Fruit fly (Drosophila melanogaster) whole organism, embryonic: Measurements from ENCODE around the gene CG3097.

Experiments
- ATbp ChIP-seq: fragments of 200-800 bp; sonication (Bioruptor generic); optimal IDR thresholded peaks from 2 replicates; lab custom pipeline; 2017; ENCODE audit warnings: missing biosample characterization, mild to moderate bottlenecking, missing genetic modification characterization, missing genetic modification reagents
- Atf3 ChIP-seq: fragments of 200-800 bp; sonication (Bioruptor generic); optimal IDR thresholded peaks from 3 replicates; lab custom pipeline; 2016; ENCODE audit warnings: missing biosample characterization, missing genetic modification characterization
- Blimp-1 ChIP-seq: fragments of 200-800 bp; sonication (Bioruptor generic); optimal IDR thresholded peaks from 3 replicates; lab custom pipeline; 2018; ENCODE audit warnings: missing biosample characterization, missing genetic modification characterization, mild to moderate bottlenecking, moderate library complexity, missing genetic modification reagents
- CG1024 ChIP-seq: fragments of 200-800 bp; sonication (Bioruptor generic); IDR thresholded peaks from 2 replicates; pipeline ENCODE4 v1.3.6; 2022; ENCODE audit warnings: missing biosample characterization, missing genetic modification characterization
- CG10959 ChIP-seq: fragments of 200-800 bp; sonication (Bioruptor generic); IDR thresholded peaks from 2 replicates; pipeline ENCODE4 v1.3.6; 2022; ENCODE audit warnings: missing biosample characterization, missing genetic modification characterization
- CG12219 ChIP-seq: fragments of 200-800 bp; sonication (Bioruptor generic); optimal IDR thresholded peaks from 3 replicates; lab custom pipeline; 2018; ENCODE audit warnings: missing biosample characterization, mild to moderate bottlenecking, missing genetic modification characterization
- CG12769 ChIP-seq: fragments of 200-800 bp; sonication (Bioruptor generic); optimal IDR thresholded peaks from 2 replicates; lab custom pipeline; 2019; ENCODE audit warnings: missing biosample characterization, mild to moderate bottlenecking, missing genetic modification characterization, moderate library complexity
- CG13287 ChIP-seq: fragments of 200-800 bp; sonication (Bioruptor generic); IDR thresholded peaks from 2 replicates; pipeline ENCODE4 v1.3.6; 2022; ENCODE audit warnings: missing biosample characterization, missing genetic modification characterization; ENCODE audit not compliant: partially characterized antibody
- CG15601 ChIP-seq: fragments of 200-800 bp; sonication (Bioruptor generic); optimal IDR thresholded peaks from 3 replicates; lab custom pipeline; 2019; ENCODE audit warnings: missing biosample characterization, mild to moderate bottlenecking, missing genetic modification characterization, moderate library complexity
- CG18619 ChIP-seq: fragments of 200-800 bp; sonication (Bioruptor generic); optimal IDR thresholded peaks from 3 replicates; lab custom pipeline; 2017; ENCODE audit warnings: missing biosample characterization, mild to moderate bottlenecking, missing genetic modification characterization
- CG2712 ChIP-seq: fragments of 200-800 bp; optimal IDR thresholded peaks from 3 replicates; lab custom pipeline; 2019; ENCODE audit warnings: missing biosample characterization, mild to moderate bottlenecking, missing genetic modification characterization, moderate library complexity
- CG2875 ChIP-seq: fragments of 200-800 bp; sonication (Bioruptor generic); optimal IDR thresholded peaks from 2 replicates; lab custom pipeline; 2017; ENCODE audit warnings: missing biosample characterization, mild to moderate bottlenecking, missing genetic modification characterization, missing genetic modification reagents
- CG30403 ChIP-seq: fragments of 200-800 bp; sonication (Bioruptor generic); optimal IDR thresholded peaks from 3 replicates; lab custom pipeline; 2016; ENCODE audit warnings: missing biosample characterization, missing genetic modification characterization
- CG31388 ChIP-seq: fragments of 200-800 bp; sonication (Bioruptor generic); optimal IDR thresholded peaks from 2 replicates; lab custom pipeline; 2016; ENCODE audit warnings: missing biosample characterization, missing genetic modification characterization
- CG31441 ChIP-seq: fragments of 200-800 bp; sonication (Bioruptor generic); IDR thresholded peaks from 2 replicates; pipeline ENCODE4 v1.3.6; 2022; ENCODE audit warnings: missing biosample characterization, missing genetic modification characterization
- CG34376 ChIP-seq: fragments of 200-800 bp; sonication (Bioruptor generic); optimal IDR thresholded peaks from 2 replicates; lab custom pipeline; 2018; ENCODE audit warnings: missing biosample characterization, mild to moderate bottlenecking, missing genetic modification characterization
- CG5245 ChIP-seq: fragments of 200-800 bp; sonication (Bioruptor generic); optimal IDR thresholded peaks from 3 replicates; lab custom pipeline; 2016; ENCODE audit warnings: missing biosample characterization, missing genetic modification characterization
- CG5953 ChIP-seq: fragments of 200-800 bp; sonication (Bioruptor generic); IDR thresholded peaks from 2 replicates; pipeline ENCODE4 v1.3.6; 2022; ENCODE audit warnings: missing biosample characterization, missing genetic modification characterization
- CG8290 ChIP-seq, 3 experiments: fragments of 200-800 bp; sonication (Bioruptor generic); optimal IDR thresholded peaks; 2 replicates each; lab custom pipeline; 2016 to 2019; ENCODE audit warnings: missing biosample characterization in 3 of 3, missing genetic modification characterization in 3 of 3, mild to moderate bottlenecking in 2 of 3, moderate library complexity in 1 of 3
- Dad ChIP-seq: fragments of 200-800 bp; sonication (Bioruptor generic); optimal IDR thresholded peaks from 3 replicates; lab custom pipeline; 2016; ENCODE audit warnings: missing biosample characterization, missing genetic modification characterization
- Dip3 ChIP-seq: fragments of 200-800 bp; sonication (Bioruptor generic); optimal IDR thresholded peaks from 3 replicates; lab custom pipeline; 2016; ENCODE audit warnings: missing biosample characterization, missing genetic modification characterization
- Dll ChIP-seq: fragments of 200-800 bp; sonication (Bioruptor generic); IDR thresholded peaks from 4 replicates; pipeline ENCODE4 v1.3.6; 2022; ENCODE audit warnings: missing biosample characterization, missing genetic modification characterization; ENCODE audit not compliant: partially characterized antibody
- Ets97D ChIP-seq: fragments of 200-800 bp; sonication (Bioruptor generic); optimal IDR thresholded peaks from 3 replicates; lab custom pipeline; 2016; ENCODE audit warnings: missing biosample characterization, missing genetic modification characterization
- HLH4C ChIP-seq: fragments of 200-800 bp; sonication (Bioruptor generic); IDR thresholded peaks from 3 replicates; pipeline ENCODE4 v1.3.6; 2022; ENCODE audit warnings: missing biosample characterization, missing genetic modification characterization; ENCODE audit not compliant: partially characterized antibody
- Hr39 ChIP-seq: fragments of >200 bp; optimal IDR thresholded peaks from 2 replicates; lab custom pipeline; 2017
- Jarid2 ChIP-seq: fragments of 200-800 bp; sonication (Bioruptor generic); optimal IDR thresholded peaks from 3 replicates; lab custom pipeline; 2017; ENCODE audit warnings: mild to moderate bottlenecking, missing biosample characterization, missing genetic modification reagents, missing genetic modification characterization
- Mes4 ChIP-seq: fragments of 200-800 bp; sonication (Bioruptor generic); optimal IDR thresholded peaks from 2 replicates; lab custom pipeline; 2016; ENCODE audit warnings: missing biosample characterization, missing genetic modification characterization
- Nf-YA ChIP-seq: fragments of 200-800 bp; sonication (Bioruptor generic); IDR thresholded peaks from 2 replicates; pipeline ENCODE4 v1.3.6; 2022; ENCODE audit warnings: missing biosample characterization, missing genetic modification characterization
- Rfx ChIP-seq: fragments of 200-800 bp; sonication (Bioruptor generic); IDR thresholded peaks from 2 replicates; pipeline ENCODE4 v1.3.6; 2022; ENCODE audit warnings: missing biosample characterization, missing genetic modification characterization
- Rx ChIP-seq: fragments of 200-800 bp; sonication (Bioruptor generic); IDR thresholded peaks from 2 replicates; pipeline ENCODE4 v1.3.6; 2022; ENCODE audit warnings: missing biosample characterization, missing genetic modification characterization
- Usf ChIP-seq: fragments of 200-800 bp; sonication (Bioruptor generic); optimal IDR thresholded peaks from 2 replicates; lab custom pipeline; 2017; ENCODE audit warnings: missing genotype, missing biosample characterization, missing genetic modification characterization
- az2 ChIP-seq: fragments of 200-800 bp; sonication (Bioruptor generic); optimal IDR thresholded peaks from 3 replicates; lab custom pipeline; 2016; ENCODE audit warnings: missing biosample characterization, missing genetic modification characterization
- cad ChIP-seq: fragments of >200 bp; optimal IDR thresholded peaks from 2 replicates; lab custom pipeline; 2017; ENCODE audit warnings: missing biosample characterization, missing genetic modification characterization
- cas ChIP-seq: fragments of 200-800 bp; sonication (Bioruptor generic); IDR thresholded peaks from 2 replicates; pipeline ENCODE4 v1.3.6; 2022; ENCODE audit warnings: missing biosample characterization, missing genetic modification characterization
- caup ChIP-seq: fragments of 200-800 bp; sonication (Bioruptor generic); optimal IDR thresholded peaks from 3 replicates; lab custom pipeline; 2017; ENCODE audit warnings: missing biosample characterization, mild to moderate bottlenecking, missing genetic modification characterization, moderate library complexity; ENCODE audit not compliant: severe bottlenecking
- chinmo ChIP-seq: fragments of 200-800 bp; sonication (Bioruptor generic); IDR thresholded peaks from 4 replicates; pipeline ENCODE4 v1.3.6; 2022; ENCODE audit warnings: missing biosample characterization, missing genetic modification characterization; ENCODE audit not compliant: partially characterized antibody
- crol ChIP-seq: fragments of 200-800 bp; sonication (Bioruptor generic); IDR thresholded peaks from 2 replicates; pipeline ENCODE4 v1.3.6; 2022; ENCODE audit warnings: missing biosample characterization, missing genetic modification characterization
- fu2 ChIP-seq: fragments of 200-800 bp; sonication (Bioruptor generic); optimal IDR thresholded peaks from 2 replicates; lab custom pipeline; 2016; ENCODE audit warnings: missing biosample characterization, missing genetic modification characterization
- her ChIP-seq: fragments of 200-800 bp; sonication (Bioruptor generic); optimal IDR thresholded peaks from 2 replicates; lab custom pipeline; 2016; ENCODE audit warnings: missing biosample characterization, missing genetic modification characterization
- klu ChIP-seq: fragments of 200-800 bp; sonication (Bioruptor generic); IDR thresholded peaks from 2 replicates; pipeline ENCODE4 v1.3.6; 2022; ENCODE audit warnings: missing biosample characterization, missing genetic modification characterization
- luna ChIP-seq: fragments of 200-800 bp; sonication (Bioruptor generic); optimal IDR thresholded peaks from 2 replicates; lab custom pipeline; 2016; ENCODE audit warnings: missing biosample characterization, missing genetic modification characterization
- nom ChIP-seq: fragments of 200-800 bp; sonication (Bioruptor generic); optimal IDR thresholded peaks from 2 replicates; lab custom pipeline; 2017; ENCODE audit warnings: missing biosample characterization, missing genetic modification characterization, mild to moderate bottlenecking, moderate library complexity, missing genetic modification reagents
- pb ChIP-seq: fragments of 200-800 bp; sonication (Bioruptor generic); optimal IDR thresholded peaks from 3 replicates; lab custom pipeline; 2016; ENCODE audit warnings: missing biosample characterization, missing genetic modification characterization
- ro ChIP-seq: fragments of 200-800 bp; sonication (Bioruptor generic); IDR thresholded peaks from 2 replicates; pipeline ENCODE4 v1.3.6; 2022; ENCODE audit warnings: missing biosample characterization, missing genetic modification characterization
- schlank ChIP-seq: fragments of 200-800 bp; sonication (Bioruptor generic); optimal IDR thresholded peaks from 2 replicates; lab custom pipeline; 2018; ENCODE audit warnings: missing biosample characterization, mild to moderate bottlenecking, missing genetic modification characterization
- shn ChIP-seq: fragments of 200-800 bp; sonication (Bioruptor generic); optimal IDR thresholded peaks from 3 replicates; lab custom pipeline; 2016; ENCODE audit warnings: missing biosample characterization, missing genetic modification characterization
- slbo ChIP-seq: fragments of 200-800 bp; sonication (Bioruptor generic); IDR thresholded peaks from 2 replicates; pipeline ENCODE4 v1.3.6; 2022; ENCODE audit warnings: missing biosample characterization, missing genetic modification characterization
- slp2 ChIP-seq: fragments of 200-800 bp; sonication (Bioruptor generic); optimal IDR thresholded peaks from 2 replicates; lab custom pipeline; 2016; ENCODE audit warnings: missing biosample characterization, missing genetic modification characterization
- trh ChIP-seq: fragments of 200-800 bp; sonication (Bioruptor generic); optimal IDR thresholded peaks from 2 replicates; lab custom pipeline; 2016; ENCODE audit warnings: missing biosample characterization, missing genetic modification characterization
- tup ChIP-seq: fragments of 200-800 bp; sonication (Bioruptor generic); optimal IDR thresholded peaks from 2 replicates; lab custom pipeline; 2016; ENCODE audit warnings: missing biosample characterization, mild to moderate bottlenecking, missing genetic modification characterization, moderate library complexity
- unpg ChIP-seq: fragments of 200-800 bp; sonication (Bioruptor generic); optimal IDR thresholded peaks from 3 replicates; lab custom pipeline; 2018; ENCODE audit warnings: missing biosample characterization, mild to moderate bottlenecking, missing genetic modification characterization, moderate library complexity
- zfh2 ChIP-seq: fragments of 200-800 bp; sonication (Bioruptor generic); optimal IDR thresholded peaks from 2 replicates; lab custom pipeline; 2016; ENCODE audit warnings: missing biosample characterization, missing genetic modification characterization

CG3097 gene

dm6 chrX:5724744-5725185 is 45.8 kb downstream of the CG3097 start (continued):
- peak; percentile 45; the same call in 1 of the 2 replicates for TF ChIP-seq Rfx (GFP tag; lab: Robert Waterston, UW)
- TF ChIP-seq Dll = no peak
- peak; percentile 39 for TF ChIP-seq CG2712 (tag; lab: Kevin White, UChicago)
- peak; percentile 67 for TF ChIP-seq Rx
- TF ChIP-seq shn (GFP tag; lab: Kevin White, UChicago) = peak; percentile 18
- peak; percentile 67 for TF ChIP-seq CG31441 (GFP tag; lab: Robert Waterston, UW)
- TF ChIP-seq CG2875 = peak; percentile 72
- TF ChIP-seq ATbp = peak; percentile 85
- no peak for TF ChIP-seq CG31388
- TF ChIP-seq CG15601 (tag; lab: Kevin White, UChicago) = peak; percentile 27
- TF ChIP-seq slp2 (GFP tag; lab: Kevin White, UChicago) = peak; percentile 8
- TF ChIP-seq klu (GFP tag; lab: Robert Waterston, UW) = no peak
- no peak for TF ChIP-seq ro
- no peak for TF ChIP-seq luna (GFP tag; lab: Kevin White, UChicago)
- peak; percentile 32 for TF ChIP-seq CG30403 (GFP tag; lab: Kevin White, UChicago)
- TF ChIP-seq CG12769 (tag; lab: Kevin White, UChicago) = peak; percentile 43
- peak; percentile 1 for TF ChIP-seq caup (GFP tag; lab: Kevin White, UChicago)
- peak; percentile 21 for TF ChIP-seq pb (GFP tag; lab: Kevin White, UChicago)
- peak; percentile 56 for TF ChIP-seq unpg
- TF ChIP-seq CG18619 (GFP tag; lab: Kevin White, UChicago) = peak; percentile 31
- TF ChIP-seq Atf3 (GFP tag; lab: Kevin White, UChicago) = no peak
- peak; percentile 46 for TF ChIP-seq CG1024
- no peak for TF ChIP-seq her
- peak; percentile 35 for TF ChIP-seq CG5245 (GFP tag; lab: Kevin White, UChicago)
- TF ChIP-seq Mes4 (GFP tag; lab: Kevin White, UChicago) = peak; percentile 23
- TF ChIP-seq Dip3 (GFP tag; lab: Kevin White, UChicago) = no peak
- TF ChIP-seq CG5953 (GFP tag; lab: Robert Waterston, UW) = peak; percentile 72; the same call in 1 of the 2 replicates
- 0 out of 2 replicates have a peak, but pooled peaks have one; percentile 39 for TF ChIP-seq CG10959 (GFP tag; lab: Robert Waterston, UW)
- TF ChIP-seq trh (GFP tag; lab: Kevin White, UChicago) = no peak
- no peak for TF ChIP-seq cas (GFP tag; lab: Robert Waterston, UW)
- TF ChIP-seq fu2 (GFP tag; lab: Kevin White, UChicago) = no peak
- no peak for TF ChIP-seq CG34376 (GFP tag; lab: Kevin White, UChicago)
- no peak for TF ChIP-seq Usf
- no peak for TF ChIP-seq tup (GFP tag; lab: Kevin White, UChicago)
- TF ChIP-seq Nf-YA = peak; percentile 51; the same call in 1 of the 2 replicates

- TF ChIP-seq Hr39 (lab: Kevin White, UChicago) (no peak), CG13287 (no peak), Blimp-1 (GFP tag; lab: Kevin White, UChicago) (peak; percentile 2), cad (GFP tag; lab: Kevin White, UChicago) (no peak), Dad (GFP tag; lab: Kevin White, UChicago) (no peak), slbo (no peak), chinmo (GFP tag; lab: Robert Waterston, UW) (0 out of 4 replicates have a peak, but pooled peaks have one; percentile 18), CG12219 (no peak), crol (peak; percentile 67), nom (GFP tag; lab: Kevin White, UChicago) (peak; percentile 66), schlank (tag; lab: Kevin White, UChicago) (no peak), zfh2 (GFP tag; lab: Kevin White, UChicago) (no peak), Jarid2 (GFP tag; lab: Kevin White, UChicago) (no peak), Ets97D (GFP tag; lab: Kevin White, UChicago) (no peak), CG31388 (no peak), HLH4C (no peak), CG8290 (GFP tag; optimal IDR thresholded peaks at IDR 0.05; lab: Kevin White, UChicago) (no peak), CG8290 (tag; optimal IDR thresholded peaks at IDR 0.05; lab: Kevin White, UChicago) (no peak), az2 (no peak)
Measured at dm6 chrX:5724151-5724699, 46.4 kb downstream of the CG3097 start.
